Fruit fly (Drosophila melanogaster) whole organism, adult: Measurements from ENCODE around the gene CG14200.

Experiments used
- CG1620 ChIP-seq: fragments of 200-800 bp; sonication (Bioruptor generic); optimal IDR thresholded peaks from 2 replicates; lab custom pipeline; 2016; ENCODE audit warnings: missing biosample characterization, missing genetic modification characterization
- CG33017 ChIP-seq: fragments of 200-800 bp; sonication (Bioruptor generic); optimal IDR thresholded peaks from 2 replicates; lab custom pipeline; 2018; ENCODE audit warnings: missing biosample characterization, mild to moderate bottlenecking, missing genetic modification characterization, moderate library complexity
- Crg-1 ChIP-seq: fragments of 200-800 bp; sonication (Bioruptor generic); optimal IDR thresholded peaks from 2 replicates; lab custom pipeline; 2016; ENCODE audit warnings: missing biosample characterization, missing genetic modification characterization
- bab1 ChIP-seq: fragments of 200-800 bp; sonication (Bioruptor generic); optimal IDR thresholded peaks from 3 replicates; lab custom pipeline; 2019; ENCODE audit warnings: missing biosample characterization, mild to moderate bottlenecking, missing genetic modification characterization, moderate library complexity
- kay ChIP-seq: fragments of 200-800 bp; sonication (Bioruptor generic); peaks from one replicate; lab custom pipeline; 2016; ENCODE audit warnings: missing biosample characterization, missing genetic modification characterization, borderline replicate concordance
- pad ChIP-seq: fragments of 200-800 bp; sonication (Bioruptor generic); optimal IDR thresholded peaks from 3 replicates; lab custom pipeline; 2017; ENCODE audit warnings: missing biosample characterization, missing genetic modification characterization, mild to moderate bottlenecking, moderate library complexity, missing genetic modification reagents
- toe ChIP-seq: fragments of 200-800 bp; sonication (Bioruptor generic); optimal IDR thresholded peaks from 2 replicates; lab custom pipeline; 2016; ENCODE audit warnings: missing biosample characterization, missing genetic modification characterization

dm6 chrX:19496808-19497259 lies 1.5 kb downstream of the CG14200 start:
- TF ChIP-seq CG1620 (GFP tag; lab: Kevin White, UChicago) (peak; percentile 47), pad (GFP tag; lab: Kevin White, UChicago) (peak; percentile 49), toe (GFP tag; lab: Kevin White, UChicago) (peak; percentile 25), Crg-1 (GFP tag; lab: Kevin White, UChicago) (peak; percentile 73), CG33017 (no peak), bab1 (GFP tag; lab: Kevin White, UChicago) (peak; percentile 61), kay (GFP tag; lab: Kevin White, UChicago) (no peak)
